Worm (Caenorhabditis elegans) whole organism, L3 larva: Measurements from ENCODE around the gene clec-219.

Experiments used
- R02D3.7 ChIP-seq: fragments of 150-350 bp; optimal IDR thresholded peaks from 2 replicates; lab custom pipeline; 2014; ENCODE audit warnings: missing biosample characterization, missing genetic modification characterization
- ZK546.5 ChIP-seq: sonication (generic microtip); optimal IDR thresholded peaks from 2 replicates; lab custom pipeline; 2017; ENCODE audit warnings: missing biosample characterization, missing genetic modification characterization
- aly-2 ChIP-seq: fragments of 150-350 bp; optimal IDR thresholded peaks from 2 replicates; lab custom pipeline; 2014; ENCODE audit warnings: missing biosample characterization, missing genetic modification characterization
- ceh-16 ChIP-seq: sonication (generic microtip); optimal IDR thresholded peaks from 2 replicates; lab custom pipeline; 2017; ENCODE audit warnings: missing biosample characterization, missing genetic modification characterization
- ceh-82 ChIP-seq: fragments of 150-350 bp; optimal IDR thresholded peaks from 2 replicates; lab custom pipeline; 2014; ENCODE audit warnings: missing biosample characterization, missing genetic modification characterization
- ceh-9 ChIP-seq: sonication (generic microtip); optimal IDR thresholded peaks from 2 replicates; lab custom pipeline; 2018; ENCODE audit warnings: missing biosample characterization, missing genetic modification characterization
- daf-12 ChIP-seq: fragments of 150-350 bp; optimal IDR thresholded peaks from 2 replicates; lab custom pipeline; 2014; ENCODE audit warnings: missing biosample characterization, missing genetic modification reagents, missing genetic modification characterization
- egl-27 ChIP-seq: sonication (generic microtip); optimal IDR thresholded peaks from 4 replicates; lab custom pipeline; 2017; ENCODE audit warnings: missing biosample characterization, missing genetic modification reagents, missing genetic modification characterization
- egl-5 ChIP-seq: fragments of 150-350 bp; optimal IDR thresholded peaks from 2 replicates; lab custom pipeline; 2017; ENCODE audit warnings: missing biosample characterization, missing genetic modification reagents, missing genetic modification characterization, inconsistent platforms
- elt-1 ChIP-seq: fragments of 150-350 bp; optimal IDR thresholded peaks from 2 replicates; lab custom pipeline; 2014; ENCODE audit warnings: missing biosample characterization, missing genetic modification characterization
- elt-2 ChIP-seq: sonication (generic microtip); optimal IDR thresholded peaks from 2 replicates; lab custom pipeline; 2016; ENCODE audit warnings: missing genetic modification reagents, mild to moderate bottlenecking, missing genetic modification characterization, missing compliant biosample characterization
- elt-3 ChIP-seq, 3 experiments: fragments of 150-350 bp in 1 of 3; sonication (generic microtip) in 2 of 3; optimal IDR thresholded peaks; 2 replicates in 2 of 3; 4 replicates in 1 of 3; lab custom pipeline; 2014 to 2017; ENCODE audit warnings: missing biosample characterization in 3 of 3, missing genetic modification characterization in 3 of 3
- eor-1 ChIP-seq, 2 experiments: fragments of 150-350 bp; optimal IDR thresholded peaks; 2 replicates each; lab custom pipeline; 2014 to 2018; ENCODE audit warnings: missing biosample characterization in 2 of 2, missing genetic modification characterization in 2 of 2
- fkh-10 ChIP-seq: sonication (generic microtip); optimal IDR thresholded peaks from 2 replicates; lab custom pipeline; 2017; ENCODE audit warnings: missing biosample characterization, missing genetic modification reagents, missing genetic modification characterization
- fkh-2 ChIP-seq: fragments of 150-350 bp; optimal IDR thresholded peaks from 2 replicates; lab custom pipeline; 2014; ENCODE audit warnings: missing biosample characterization, missing genetic modification reagents, missing genetic modification characterization
- fos-1 ChIP-seq: fragments of 150-350 bp; optimal IDR thresholded peaks from 2 replicates; lab custom pipeline; 2014; ENCODE audit warnings: missing biosample characterization, missing genetic modification characterization
- hmg-11 ChIP-seq: sonication (generic microtip); optimal IDR thresholded peaks from 2 replicates; lab custom pipeline; 2016; ENCODE audit warnings: missing genetic modification characterization, missing compliant biosample characterization
- lin-39 ChIP-seq: fragments of 150-350 bp; optimal IDR thresholded peaks from 2 replicates; lab custom pipeline; 2018; ENCODE audit warnings: missing biosample characterization, missing genetic modification reagents, missing genetic modification characterization
- lsy-12 ChIP-seq: sonication (generic microtip); optimal IDR thresholded peaks from 2 replicates; lab custom pipeline; 2016; ENCODE audit warnings: mild to moderate bottlenecking, missing genetic modification characterization, missing compliant biosample characterization
- mdl-1 ChIP-seq: fragments of 150-350 bp; optimal IDR thresholded peaks from 2 replicates; lab custom pipeline; 2014; ENCODE audit warnings: missing biosample characterization, missing genetic modification characterization
- nfya-1 ChIP-seq: sonication (generic microtip); optimal IDR thresholded peaks from 2 replicates; lab custom pipeline; 2017; ENCODE audit warnings: missing genetic modification characterization, mild to moderate bottlenecking, missing compliant biosample characterization, antibody characterized with exemption, moderate library complexity; ENCODE audit not compliant: insufficient read depth
- nhr-11 ChIP-seq: fragments of 150-350 bp; optimal IDR thresholded peaks from 2 replicates; lab custom pipeline; 2014; ENCODE audit warnings: missing biosample characterization, missing genetic modification characterization
- nhr-12 ChIP-seq: fragments of 150-350 bp; optimal IDR thresholded peaks from 2 replicates; lab custom pipeline; 2014; ENCODE audit warnings: missing biosample characterization, missing genetic modification characterization
- nhr-23 ChIP-seq: fragments of 150-350 bp; optimal IDR thresholded peaks from 2 replicates; lab custom pipeline; 2014; ENCODE audit warnings: missing biosample characterization, missing genetic modification reagents, missing genetic modification characterization
- nhr-237 ChIP-seq: fragments of 150-350 bp; optimal IDR thresholded peaks from 2 replicates; lab custom pipeline; 2014; ENCODE audit warnings: missing biosample characterization, missing genetic modification characterization
- nhr-25 ChIP-seq: sonication (generic microtip); optimal IDR thresholded peaks from 2 replicates; lab custom pipeline; 2017; ENCODE audit warnings: missing biosample characterization, missing genetic modification characterization
- nhr-28 ChIP-seq: fragments of 150-350 bp; optimal IDR thresholded peaks from 2 replicates; lab custom pipeline; 2014; ENCODE audit warnings: missing biosample characterization, missing genetic modification characterization
- nhr-43 ChIP-seq: sonication (generic microtip); optimal IDR thresholded peaks from 2 replicates; lab custom pipeline; 2016; ENCODE audit warnings: mild to moderate bottlenecking, missing genetic modification characterization, missing compliant biosample characterization; ENCODE audit not compliant: poor library complexity, severe bottlenecking
- nhr-67 ChIP-seq: fragments of 150-350 bp; optimal IDR thresholded peaks from 2 replicates; lab custom pipeline; 2014; ENCODE audit warnings: missing biosample characterization, missing genetic modification characterization
- pha-4 ChIP-seq: fragments of 150-350 bp; optimal IDR thresholded peaks from 2 replicates; lab custom pipeline; 2014; ENCODE audit warnings: missing biosample characterization, missing genetic modification reagents, missing genetic modification characterization
- pqm-1 ChIP-seq: fragments of 150-350 bp; optimal IDR thresholded peaks from 2 replicates; lab custom pipeline; 2017; ENCODE audit warnings: missing biosample characterization, missing genetic modification characterization, inconsistent platforms
- sea-2 ChIP-seq: fragments of 150-350 bp; sonication (generic microtip); optimal IDR thresholded peaks from 4 replicates; lab custom pipeline; 2014; ENCODE audit warnings: missing biosample characterization, missing genetic modification reagents, missing genetic modification characterization
- skn-1 ChIP-seq: fragments of 150-350 bp; optimal IDR thresholded peaks from 2 replicates; lab custom pipeline; 2014; ENCODE audit warnings: missing biosample characterization, missing genetic modification characterization
- snpc-4 ChIP-seq: fragments of 150-350 bp; optimal IDR thresholded peaks from 2 replicates; lab custom pipeline; 2014; ENCODE audit warnings: missing biosample characterization, missing genetic modification characterization
- unc-39 ChIP-seq: sonication (generic microtip); optimal IDR thresholded peaks from 4 replicates; lab custom pipeline; 2017; ENCODE audit warnings: missing biosample characterization, missing genetic modification characterization
- unc-62 ChIP-seq: fragments of 150-350 bp; sonication (generic microtip); optimal IDR thresholded peaks from 4 replicates; lab custom pipeline; 2014; ENCODE audit warnings: missing biosample characterization, missing genetic modification reagents, missing genetic modification characterization
- zag-1 ChIP-seq: fragments of 150-350 bp; optimal IDR thresholded peaks from 2 replicates; lab custom pipeline; 2014; ENCODE audit warnings: missing biosample characterization, missing genetic modification characterization
- ztf-11 ChIP-seq: fragments of 150-350 bp; optimal IDR thresholded peaks from 2 replicates; lab custom pipeline; 2014; ENCODE audit warnings: missing biosample characterization, missing genetic modification characterization
- ztf-4 ChIP-seq: fragments of 150-350 bp; optimal IDR thresholded peaks from 2 replicates; lab custom pipeline; 2014; ENCODE audit warnings: missing biosample characterization, missing genetic modification characterization

The clec-219 gene

DNA sequence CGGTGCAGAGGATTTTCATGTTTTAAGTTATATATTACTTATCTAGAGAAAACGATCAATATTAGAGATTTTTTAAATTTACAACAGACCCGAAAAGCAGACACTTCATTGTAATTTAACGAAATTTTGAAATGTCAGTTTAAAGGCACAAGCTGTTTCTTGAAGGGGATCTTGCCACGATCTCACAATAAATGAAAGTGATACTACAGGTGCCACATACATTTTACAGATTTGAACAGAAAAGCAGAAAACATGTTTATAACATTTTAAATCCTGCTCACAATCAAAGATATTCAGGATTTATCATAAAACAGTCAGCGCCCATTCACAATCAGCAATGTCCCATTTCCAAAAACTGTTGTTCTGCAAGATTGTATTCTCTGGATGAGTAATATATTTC lies 31.7 kb downstream of the clec-219 start:
- TF ChIP-seq aly-2 (tag; lab: Kevin White, UChicago) = no peak
- TF ChIP-seq unc-62 (GFP tag; lab: Kevin White, UChicago) = no peak
- TF ChIP-seq lsy-12 (tag; lab: Kevin White, UChicago) = no peak
- TF ChIP-seq ceh-16 = no peak
- TF ChIP-seq fos-1 (tag; lab: Kevin White, UChicago) = no peak
- no peak for TF ChIP-seq snpc-4 (tag; lab: Kevin White, UChicago)
- TF ChIP-seq nhr-12 (tag; lab: Kevin White, UChicago) = no peak
- no peak for TF ChIP-seq skn-1 (tag; lab: Kevin White, UChicago)
- TF ChIP-seq pqm-1 (tag; lab: Kevin White, UChicago) = no peak
- TF ChIP-seq R02D3.7 (tag; lab: Kevin White, UChicago) = no peak
- TF ChIP-seq ztf-11 (tag; lab: Kevin White, UChicago) = no peak
- TF ChIP-seq zag-1 (tag; lab: Kevin White, UChicago) = no peak
- no peak for TF ChIP-seq nhr-237
- TF ChIP-seq egl-5 (tag; lab: Kevin White, UChicago) = no peak

DNA sequence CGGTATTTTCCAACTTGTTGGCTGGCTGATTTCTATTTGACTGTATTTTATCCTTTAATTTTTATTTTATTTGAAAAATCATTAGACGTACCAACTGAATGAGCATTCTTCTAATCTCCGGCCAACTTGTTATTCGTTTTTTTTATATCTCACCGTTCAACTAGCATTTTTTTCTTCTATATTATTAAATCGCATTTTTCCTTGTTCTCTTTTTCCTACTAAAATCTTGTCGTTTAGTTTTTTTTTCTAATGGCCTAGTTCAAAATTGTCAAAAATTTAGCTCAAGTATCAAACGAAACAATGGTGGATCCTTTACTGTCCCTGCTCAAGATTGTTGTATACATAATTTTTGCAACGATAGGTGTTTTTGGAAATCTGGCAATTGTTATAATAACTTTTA lies 33.1 kb downstream of the clec-219 start, which contains the start of gene srsx-22:
Gene srsx-22, plus strand, starts transcription at position 301 of the 400 bp plus-strand sequence.
- no peak for TF ChIP-seq ZK546.5
- no peak for TF ChIP-seq pha-4 (tag; lab: Kevin White, UChicago)
- TF ChIP-seq skn-1 (tag; lab: Kevin White, UChicago) = no peak
- TF ChIP-seq fkh-2 = no peak
- no peak for TF ChIP-seq nfya-1 (tag; lab: Kevin White, UChicago)
- no peak for TF ChIP-seq unc-39 (tag; lab: Kevin White, UChicago)
- no peak for TF ChIP-seq ztf-11 (tag; lab: Kevin White, UChicago)
- no peak for TF ChIP-seq zag-1 (tag; lab: Kevin White, UChicago)

DNA sequence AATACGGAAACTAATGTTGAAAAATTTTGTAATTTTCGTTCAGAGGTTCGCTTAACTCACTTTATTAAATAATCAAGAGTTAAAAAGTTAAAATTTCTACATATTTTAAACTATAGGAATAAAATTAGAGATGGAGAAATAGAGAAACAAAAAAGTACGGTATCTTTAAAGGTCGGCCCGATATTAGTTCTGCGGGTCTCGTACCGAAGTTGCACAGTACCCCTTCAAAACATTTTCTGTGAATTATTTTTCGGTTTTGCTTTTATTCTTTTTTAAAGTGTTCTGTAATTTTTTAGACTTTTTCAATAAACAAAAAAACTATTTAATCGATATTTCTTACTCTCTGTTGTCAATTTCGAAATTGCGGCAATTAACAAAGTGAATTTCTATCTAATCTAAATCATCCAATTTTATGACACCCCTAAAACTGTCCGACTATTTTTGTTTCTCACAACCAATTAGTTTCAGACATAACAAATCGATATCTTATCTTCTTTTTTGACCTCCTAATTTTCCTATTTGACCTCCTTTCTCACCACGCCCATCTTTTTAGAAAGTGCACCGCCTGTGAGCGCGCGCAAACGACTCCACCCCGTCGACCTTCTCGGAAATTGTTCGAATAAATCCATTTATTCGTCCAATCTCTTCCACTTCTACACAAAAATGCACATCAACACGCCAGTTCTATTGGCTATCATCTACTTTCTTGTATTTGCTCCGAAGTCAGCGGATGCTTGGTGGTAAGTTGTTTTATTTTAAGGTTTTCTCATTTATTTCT lies 37.4 kb downstream of the clec-219 start, which contains the start of gene mom-2:
Gene mom-2, plus strand, starts transcription at position 554 of the 778 bp plus-strand sequence.
- TF ChIP-seq ztf-4 (no peak), unc-39 (tag; lab: Kevin White, UChicago) (no peak), mdl-1 (tag; lab: Kevin White, UChicago) (no peak), nhr-28 (tag; lab: Kevin White, UChicago) (no peak), aly-2 (tag; lab: Kevin White, UChicago) (no peak), nhr-43 (tag; lab: Kevin White, UChicago) (no peak), fkh-10 (GFP tag; lab: Kevin White, UChicago) (no peak), fos-1 (tag; lab: Kevin White, UChicago) (no peak), nhr-23 (no peak), elt-3 (tag; optimal IDR thresholded peaks at IDR 0.05; lab: Kevin White, UChicago) (no peak), nfya-1 (tag; lab: Kevin White, UChicago) (no peak), ceh-9 (no peak), egl-27 (tag; lab: Kevin White, UChicago) (no peak), elt-1 (no peak), nhr-237 (no peak), nhr-25 (tag; lab: Kevin White, UChicago) (no peak), lin-39 (tag; lab: Kevin White, UChicago) (no peak)

DNA sequence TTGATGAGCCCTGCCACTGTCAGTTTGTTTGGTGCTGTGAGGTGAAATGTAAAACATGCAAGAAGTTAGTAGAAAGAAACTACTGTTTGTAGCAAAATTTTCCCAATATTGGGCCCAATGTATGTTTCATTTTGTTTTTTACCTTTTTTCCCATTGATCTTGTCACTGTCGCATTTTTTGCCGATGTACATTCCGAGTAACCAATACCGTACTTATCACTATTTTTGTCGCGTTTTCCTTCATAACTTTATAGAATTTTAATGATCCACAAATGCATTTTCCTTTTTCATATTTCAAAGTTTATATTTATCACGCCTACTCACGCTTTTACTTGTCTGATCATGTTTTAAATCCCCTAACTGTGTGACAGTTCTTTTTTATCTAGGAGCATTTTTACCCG lies 39.5 kb downstream of the clec-219 start:
- no peak for TF ChIP-seq ztf-11 (tag; lab: Kevin White, UChicago)
- TF ChIP-seq ceh-9 = no peak
- no peak for TF ChIP-seq snpc-4 (tag; lab: Kevin White, UChicago)
- no peak for TF ChIP-seq nhr-11 (tag; lab: Kevin White, UChicago)
- no peak for TF ChIP-seq hmg-11
- TF ChIP-seq nhr-28 (tag; lab: Kevin White, UChicago) = no peak
- no peak for TF ChIP-seq nhr-67
- no peak for TF ChIP-seq fos-1 (tag; lab: Kevin White, UChicago)
- TF ChIP-seq nhr-43 (tag; lab: Kevin White, UChicago) = no peak
- TF ChIP-seq nfya-1 (tag; lab: Kevin White, UChicago) = no peak
- TF ChIP-seq sea-2 (GFP tag; lab: Kevin White, UChicago) = no peak
- TF ChIP-seq eor-1 (tag; optimal IDR thresholded peaks at IDR 0.05; lab: Kevin White, UChicago) = no peak
- TF ChIP-seq daf-12 (tag; lab: Kevin White, UChicago) = no peak
- TF ChIP-seq elt-2 (tag; lab: Kevin White, UChicago) = no peak
- no peak for TF ChIP-seq skn-1 (tag; lab: Kevin White, UChicago)
- no peak for TF ChIP-seq ceh-82 (tag; lab: Kevin White, UChicago)
